Fruit fly (Drosophila melanogaster) Kc167 (cell line): ENCODE results near the gene Mst36Fa.

Source experiments
- Myc ChIP-seq: fragments of >200 bp; optimal IDR thresholded peaks from 2 replicates; lab custom pipeline; 2017; ENCODE audit warnings: missing external identifiers
- Sin3A ChIP-seq: fragments of >200 bp; optimal IDR thresholded peaks from 2 replicates; lab custom pipeline; 2018; ENCODE audit warnings: missing external identifiers
- h ChIP-seq: fragments of >200 bp; optimal IDR thresholded peaks from 3 replicates; lab custom pipeline; 2018; ENCODE audit warnings: missing external identifiers
- psq ChIP-seq: fragments of >200 bp; optimal IDR thresholded peaks from 2 replicates; lab custom pipeline; 2017; ENCODE audit warnings: missing external identifiers

DNA sequence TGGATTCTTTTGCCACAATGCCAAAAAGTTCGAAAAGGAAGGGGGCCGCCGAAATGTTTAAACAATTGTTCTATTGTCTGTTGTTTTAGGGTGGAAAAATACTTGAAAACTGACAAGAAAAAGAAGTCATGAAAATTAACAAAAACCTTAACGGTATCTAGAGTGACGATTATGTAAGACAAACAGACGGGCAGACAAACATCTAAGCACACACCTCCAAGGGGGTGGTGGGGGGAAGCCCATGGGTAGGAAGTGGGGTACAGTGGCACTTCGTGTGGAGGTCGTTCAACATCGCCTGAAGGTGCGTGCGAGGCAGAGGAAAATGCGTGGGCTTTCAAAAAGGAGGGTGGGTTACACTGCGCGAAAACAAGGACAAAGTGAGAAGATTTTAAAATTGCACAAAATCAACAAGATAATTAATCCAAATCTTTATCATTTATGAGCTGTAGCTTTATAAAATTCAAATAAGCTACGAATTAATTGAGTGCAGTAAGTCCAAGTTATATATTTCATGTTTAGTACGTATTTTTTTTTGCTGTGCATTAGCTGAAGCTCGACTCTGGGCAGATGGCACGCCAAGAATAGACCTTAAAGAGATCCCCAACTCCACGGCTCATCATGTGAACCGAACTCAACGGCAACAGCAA, 40.7 kb upstream of the Mst36Fa start:
- TF ChIP-seq psq (no peak), h (no peak), Myc (no peak), Sin3A (lab: Kevin White, UChicago) (no peak)
